Worm (Caenorhabditis elegans): ENCODE data around the gene F16G10.8.
A peak's percentile ranks its signal among the peaks of the same experiment; 100 is the strongest.

F16G10.8 gene

ce11 chrII:2359965-2360364 lies 23.3 kb downstream of the F16G10.8 start, which contains the start of gene F43C11.16:
Gene F43C11.16 (minus strand): TSS chrII:2360065.
- TF ChIP-seq mab-9 (GFP tag; IDR thresholded peaks at IDR 0.05) (no peak), zag-1 (tag; optimal IDR thresholded peaks at IDR 0.05) (no peak), ztf-11 (tag; optimal IDR thresholded peaks at IDR 0.05) (no peak), ceh-90 (tag; optimal IDR thresholded peaks at IDR 0.05) (no peak), C34B4.2 (tag; optimal IDR thresholded peaks at IDR 0.05) (no peak), efl-1 (optimal IDR thresholded peaks at IDR 0.05) (no peak), efl-1 (GFP tag; optimal IDR thresholded peaks at IDR 0.05 in 1 of 2) (peak in 1 of 2 experiments; percentile 18)

- TF ChIP-seq zag-1 (tag; optimal IDR thresholded peaks at IDR 0.05) (no peak), mef-2 (tag; optimal IDR thresholded peaks at IDR 0.05) (no peak), unc-98 (GFP tag; IDR thresholded peaks at IDR 0.05) (no peak), tlp-1 (tag; optimal IDR thresholded peaks at IDR 0.05) (no peak), alr-1 (tag; optimal IDR thresholded peaks at IDR 0.05; ENCODE audit: borderline replicate concordance) (no peak), nhr-12 (tag; optimal IDR thresholded peaks at IDR 0.05) (no peak), nhr-90 (tag; optimal IDR thresholded peaks at IDR 0.05; ENCODE audit: poor library complexity) (no peak), dpl-1 (GFP tag; optimal IDR thresholded peaks at IDR 0.05) (no peak), efl-1 (optimal IDR thresholded peaks at IDR 0.05) (no peak), efl-1 (GFP tag; optimal IDR thresholded peaks at IDR 0.05 in 1 of 2) (no peak), nhr-11 (tag; optimal IDR thresholded peaks at IDR 0.05) (no peak), sup-37 (GFP tag; optimal IDR thresholded peaks at IDR 0.05) (no peak), nhr-20 (tag; optimal IDR thresholded peaks at IDR 0.05) (no peak)
These were observed 26.4 kb downstream of the F16G10.8 start, which contains the start of gene F43C11.1 for ce11 chrII:2356795-2357194. Gene F43C11.1 (plus strand): TSS chrII:2357095.

- TF ChIP-seq snu-23 (GFP tag; optimal IDR thresholded peaks at IDR 0.05) (no peak), ceh-88 (GFP tag; IDR thresholded peaks at IDR 0.05) (no peak), ceh-82 (tag; optimal IDR thresholded peaks at IDR 0.05) (no peak), zip-4 (GFP tag; optimal IDR thresholded peaks at IDR 0.05) (no peak), C16A3.4 (tag; optimal IDR thresholded peaks at IDR 0.05) (no peak), lin-13 (GFP tag; optimal IDR thresholded peaks at IDR 0.05) (no peak), nhr-28 (tag; optimal IDR thresholded peaks at IDR 0.05) (no peak), lin-14 (GFP tag; optimal IDR thresholded peaks at IDR 0.05) (no peak), zag-1 (tag; optimal IDR thresholded peaks at IDR 0.05) (no peak)
These were observed 28.8 kb downstream of the F16G10.8 start, which contains the start of gene F43C11.2 for ce11 chrII:2354476-2354875. Gene F43C11.2 (plus strand): TSS chrII:2354776.

- TF ChIP-seq hlh-4 (tag; optimal IDR thresholded peaks at IDR 0.05) (no peak), tlp-1 (tag; optimal IDR thresholded peaks at IDR 0.05) (no peak)
These were observed 30.2 kb downstream of the F16G10.8 start, which contains the start of gene F43C11.3 for ce11 chrII:2353012-2353411. Gene F43C11.3 (plus strand): TSS chrII:2353312.

- TF ChIP-seq nhr-76 (tag; optimal IDR thresholded peaks at IDR 0.05), result no peak
- TF ChIP-seq pqm-1 (tag; optimal IDR thresholded peaks at IDR 0.05), result no peak
- no peak for TF ChIP-seq ama-1 (optimal IDR thresholded peaks at IDR 0.05)
- no peak for TF ChIP-seq snu-23 (GFP tag; optimal IDR thresholded peaks at IDR 0.05)
- TF ChIP-seq ceh-88 (GFP tag; IDR thresholded peaks at IDR 0.05), result no peak
- TF ChIP-seq nhr-84 (tag; optimal IDR thresholded peaks at IDR 0.05), result no peak
- TF ChIP-seq egl-13 (tag; optimal IDR thresholded peaks at IDR 0.05), result no peak
- no peak for TF ChIP-seq snpc-4 (tag; optimal IDR thresholded peaks at IDR 0.05)
- TF ChIP-seq ets-5 (GFP tag; IDR thresholded peaks at IDR 0.05), result no peak
- no peak for TF ChIP-seq ceh-8 (GFP tag; optimal IDR thresholded peaks at IDR 0.05)
- no peak for TF ChIP-seq lin-39 (tag; optimal IDR thresholded peaks at IDR 0.05)
These were observed 30.7 kb downstream of the F16G10.8 start, which contains the start of gene F43C11.10 for ce11 chrII:2352546-2352945. Gene F43C11.10 (minus strand): TSS chrII:2352646.

Data from whole organism, L1 larva.